ENCODE assay signal across 3 fruit fly cellular contexts in genomic region chr3R:31724580-31725320, dm6.
TF ChIP-seq lines count a peak whose summit lies in the region.

No protein-coding gene starts in this region.

TF ChIP-seq in whole organism, embryonic, 481 proteins besides CTCF, POLR2A, EP300 and RAD21 (continued from another document and continues in another):
- TF ChIP-seq grn (GFP tag; optimal IDR thresholded peaks at IDR 0.05; lab: Kevin White, UChicago): no peak
- TF ChIP-seq lov (optimal IDR thresholded peaks at IDR 0.05; lab: Kevin White, UChicago): no peak
- TF ChIP-seq lov (GFP tag; IDR thresholded peaks at IDR 0.05; lab: Robert Waterston, UW): peak; percentile 59; the same call in 1 of the 3 replicates
- TF ChIP-seq NFAT (GFP tag; IDR thresholded peaks at IDR 0.05; lab: Robert Waterston, UW): peak; percentile 70
- TF ChIP-seq Scr (GFP tag; IDR thresholded peaks at IDR 0.05; lab: Robert Waterston, UW; ENCODE audit: partially characterized antibody): 0 out of 2 replicates have a peak, but pooled peaks have one; percentile 36
- peak; percentile 43 for TF ChIP-seq CG42726 (GFP tag; IDR thresholded peaks at IDR 0.05; lab: Robert Waterston, UW; ENCODE audit: partially characterized antibody)
- TF ChIP-seq sna (GFP tag; IDR thresholded peaks at IDR 0.05; lab: Robert Waterston, UW; ENCODE audit: partially characterized antibody): peak; percentile 65
- no peak for TF ChIP-seq CG13123 (GFP tag; optimal IDR thresholded peaks at IDR 0.05; lab: Kevin White, UChicago)
- TF ChIP-seq CG10366 (GFP tag; IDR thresholded peaks at IDR 0.05; lab: Robert Waterston, UW): no peak
- TF ChIP-seq CG11695 (GFP tag; IDR thresholded peaks at IDR 0.05; lab: Robert Waterston, UW): 0 out of 3 replicates have a peak, but pooled peaks have one; percentile 37
- no peak for TF ChIP-seq crp (GFP tag; optimal IDR thresholded peaks at IDR 0.05; lab: Kevin White, UChicago)
- no peak for TF ChIP-seq CG9215 (GFP tag; IDR thresholded peaks at IDR 0.05; lab: Robert Waterston, UW)
- TF ChIP-seq nau (GFP tag; optimal IDR thresholded peaks at IDR 0.05; lab: Kevin White, UChicago): no peak
- TF ChIP-seq Fer2 (tag; optimal IDR thresholded peaks at IDR 0.05; lab: Kevin White, UChicago): no peak
- peak; percentile 46 for TF ChIP-seq yki (optimal IDR thresholded peaks at IDR 0.05; lab: Kevin White, UChicago)
- peak; percentile 88 for TF ChIP-seq Trl (optimal IDR thresholded peaks at IDR 0.05; lab: Kevin White, UChicago)
- peak; percentile 37 for TF ChIP-seq Trl (GFP tag; optimal IDR thresholded peaks at IDR 0.05; lab: Kevin White, UChicago)
- TF ChIP-seq Meics (GFP tag; optimal IDR thresholded peaks at IDR 0.05; lab: Kevin White, UChicago): peak; percentile 12
- TF ChIP-seq CG4820 (GFP tag; optimal IDR thresholded peaks at IDR 0.05; lab: Kevin White, UChicago): no peak
- TF ChIP-seq CG15696 (tag; optimal IDR thresholded peaks at IDR 0.05; lab: Kevin White, UChicago): no peak
- peak; percentile 15 for TF ChIP-seq CG1603 (tag; optimal IDR thresholded peaks at IDR 0.05; lab: Kevin White, UChicago)
- TF ChIP-seq gem (tag; optimal IDR thresholded peaks at IDR 0.05; lab: Kevin White, UChicago): peak; percentile 39
- TF ChIP-seq bsh (GFP tag; optimal IDR thresholded peaks at IDR 0.05; lab: Kevin White, UChicago): peak in 1 of 2 experiments; percentile 37
- TF ChIP-seq Stat92E (GFP tag; optimal IDR thresholded peaks at IDR 0.05; lab: Kevin White, UChicago): peak in 1 of 3 experiments; percentile 29
- peak; percentile 32 for TF ChIP-seq sens (GFP tag; lab: Kevin White, UChicago)
- no peak for TF ChIP-seq HHEX (GFP tag; optimal IDR thresholded peaks at IDR 0.05; lab: Kevin White, UChicago)
- peak; percentile 5 for TF ChIP-seq mirr (GFP tag; optimal IDR thresholded peaks at IDR 0.05; lab: Kevin White, UChicago)
- peak; percentile 61 for TF ChIP-seq kni (GFP tag; optimal IDR thresholded peaks at IDR 0.05; lab: Kevin White, UChicago)
- no peak for TF ChIP-seq hbn (GFP tag; IDR thresholded peaks at IDR 0.05; lab: Robert Waterston, UW; ENCODE audit: partially characterized antibody)
- TF ChIP-seq gce (GFP tag; IDR thresholded peaks at IDR 0.05; lab: Robert Waterston, UW): no peak
- no peak for TF ChIP-seq CG17568 (GFP tag; optimal IDR thresholded peaks at IDR 0.05; lab: Kevin White, UChicago)
- peak in 1 of 2 experiments; percentile 54 for TF ChIP-seq Hr78 (GFP tag; optimal IDR thresholded peaks at IDR 0.05; lab: Kevin White, UChicago)
- TF ChIP-seq CG11456 (GFP tag; IDR thresholded peaks at IDR 0.05; lab: Robert Waterston, UW): no peak
- TF ChIP-seq CG13287 (GFP tag; IDR thresholded peaks at IDR 0.05; lab: Robert Waterston, UW; ENCODE audit: partially characterized antibody): peak; percentile 42
- no peak for TF ChIP-seq CG6175 (GFP tag; IDR thresholded peaks at IDR 0.05; lab: Robert Waterston, UW)
- peak; percentile 29 for TF ChIP-seq CG18599 (GFP tag; optimal IDR thresholded peaks at IDR 0.05; lab: Kevin White, UChicago)
- no peak for TF ChIP-seq Hand (GFP tag; optimal IDR thresholded peaks at IDR 0.05; lab: Kevin White, UChicago)
- TF ChIP-seq CG12942 (GFP tag; optimal IDR thresholded peaks at IDR 0.05; lab: Kevin White, UChicago): no peak
- TF ChIP-seq hkb (optimal IDR thresholded peaks at IDR 0.05; lab: Kevin White, UChicago): no peak
- peak; percentile 60; the same call in 1 of the 2 replicates for TF ChIP-seq hkb (GFP tag; IDR thresholded peaks at IDR 0.05; lab: Robert Waterston, UW)
- TF ChIP-seq so (GFP tag; IDR thresholded peaks at IDR 0.05; lab: Robert Waterston, UW): no peak
- no peak for TF ChIP-seq chn (GFP tag; optimal IDR thresholded peaks at IDR 0.05; lab: Kevin White, UChicago)
- TF ChIP-seq pros (GFP tag; optimal IDR thresholded peaks at IDR 0.05; lab: Kevin White, UChicago): peak; percentile 85

TF ChIP-seq in whole organism, prepupa, 60 proteins besides CTCF, POLR2A, EP300 and RAD21 (continued from another document):
- TF ChIP-seq CG8119 (GFP tag; IDR thresholded peaks at IDR 0.05; lab: Robert Waterston, UW) (peak; percentile 57; the same call in 2 of the 3 replicates), CG9139 (GFP tag; optimal IDR thresholded peaks at IDR 0.05; lab: Kevin White, UChicago) (peak; percentile 25), CG32006 (GFP tag; optimal IDR thresholded peaks at IDR 0.05; lab: Kevin White, UChicago) (no peak), CG7368 (GFP tag; optimal IDR thresholded peaks at IDR 0.05; lab: Kevin White, UChicago) (no peak), Met (GFP tag; optimal IDR thresholded peaks at IDR 0.05; lab: Kevin White, UChicago) (no peak), Ets96B (tag; optimal IDR thresholded peaks at IDR 0.05; lab: Kevin White, UChicago) (no peak), Eip93F (GFP tag; optimal IDR thresholded peaks at IDR 0.05; lab: Kevin White, UChicago) (no peak), vri (GFP tag; optimal IDR thresholded peaks at IDR 0.05; lab: Kevin White, UChicago) (peak; percentile 71), acj6 (GFP tag; optimal IDR thresholded peaks at IDR 0.05; lab: Kevin White, UChicago) (peak; percentile 19), esn (GFP tag; optimal IDR thresholded peaks at IDR 0.05; lab: Kevin White, UChicago) (peak; percentile 27), Lpt (GFP tag; optimal IDR thresholded peaks at IDR 0.05; lab: Kevin White, UChicago) (no peak), fd59A (GFP tag; optimal IDR thresholded peaks at IDR 0.05; lab: Kevin White, UChicago) (peak; percentile 22), CG6854 (GFP tag; optimal IDR thresholded peaks at IDR 0.05; lab: Kevin White, UChicago) (peak; percentile 64), CG11902 (GFP tag; optimal IDR thresholded peaks at IDR 0.05; lab: Kevin White, UChicago) (no peak), svp (GFP tag; lab: Kevin White, UChicago) (peak; percentile 85), CG16779 (tag; optimal IDR thresholded peaks at IDR 0.05; lab: Kevin White, UChicago) (peak; percentile 48), dsx (GFP tag; optimal IDR thresholded peaks at IDR 0.05; lab: Kevin White, UChicago; ENCODE audit: poor library complexity, severe bottlenecking) (no peak), CG3032 (tag; optimal IDR thresholded peaks at IDR 0.05; lab: Kevin White, UChicago) (no peak), Eip78C (GFP tag; lab: Kevin White, UChicago) (peak; percentile 76), Smox (GFP tag; optimal IDR thresholded peaks at IDR 0.05; lab: Kevin White, UChicago) (no peak), Eip75B (GFP tag; optimal IDR thresholded peaks at IDR 0.05; lab: Kevin White, UChicago) (peak; percentile 24), net (GFP tag; optimal IDR thresholded peaks at IDR 0.05; lab: Kevin White, UChicago) (peak; percentile 57), fd85E (GFP tag; optimal IDR thresholded peaks at IDR 0.05; lab: Kevin White, UChicago) (peak; percentile 30), CG6808 (GFP tag; optimal IDR thresholded peaks at IDR 0.05; lab: Kevin White, UChicago) (peak; percentile 40), Sox14 (GFP tag; optimal IDR thresholded peaks at IDR 0.05; lab: Kevin White, UChicago) (no peak), Sox102F (GFP tag; optimal IDR thresholded peaks at IDR 0.05; lab: Kevin White, UChicago) (peak; percentile 35)

TF ChIP-seq in whole organism, wandering third instar larva, 38 proteins besides CTCF, POLR2A, EP300 and RAD21 (continued from another document):
- TF ChIP-seq dl (GFP tag; optimal IDR thresholded peaks at IDR 0.05; lab: Kevin White, UChicago; ENCODE audit: insufficient read depth in 1 of 2, partially characterized antibody in 2 of 2) (peak in 1 of 2 experiments; percentile 42), usp (GFP tag; optimal IDR thresholded peaks at IDR 0.05; lab: Kevin White, UChicago) (no peak), sv (GFP tag; optimal IDR thresholded peaks at IDR 0.05; lab: Kevin White, UChicago) (no peak), fru (GFP tag; optimal IDR thresholded peaks at IDR 0.05; lab: Kevin White, UChicago) (peak; percentile 34), h (GFP tag; optimal IDR thresholded peaks at IDR 0.05; lab: Kevin White, UChicago) (peak; percentile 26), Abd-B (GFP tag; optimal IDR thresholded peaks at IDR 0.05; lab: Kevin White, UChicago) (no peak), GATAd (GFP tag; optimal IDR thresholded peaks at IDR 0.05; lab: Kevin White, UChicago) (no peak), rgr (GFP tag; optimal IDR thresholded peaks at IDR 0.05; lab: Kevin White, UChicago) (peak; percentile 31), ey (GFP tag; optimal IDR thresholded peaks at IDR 0.05; lab: Kevin White, UChicago) (peak; percentile 12), Jra (GFP tag; optimal IDR thresholded peaks at IDR 0.05; lab: Kevin White, UChicago) (no peak)
